Worm (Caenorhabditis elegans) whole organism, L1 larva: Measurements from ENCODE around the gene str-64.

Source experiments
- C04F5.9 ChIP-seq: sonication (generic microtip); optimal IDR thresholded peaks from 2 replicates; lab custom pipeline; 2016; ENCODE audit warnings: missing genetic modification characterization, missing compliant biosample characterization
- C16A3.4 ChIP-seq: fragments of 150-350 bp; optimal IDR thresholded peaks from 2 replicates; lab custom pipeline; 2014; ENCODE audit warnings: missing biosample characterization, missing genetic modification characterization
- C34B4.2 ChIP-seq: sonication (generic microtip); optimal IDR thresholded peaks from 2 replicates; lab custom pipeline; 2017; ENCODE audit warnings: mild to moderate bottlenecking, missing genetic modification characterization, missing compliant biosample characterization
- F16B12.6 ChIP-seq: fragments of 150-350 bp; optimal IDR thresholded peaks from 2 replicates; lab custom pipeline; 2014; ENCODE audit warnings: missing biosample characterization, missing genetic modification characterization
- Y116A8C.19 ChIP-seq: sonication (generic microtip); optimal IDR thresholded peaks from 2 replicates; lab custom pipeline; 2016; ENCODE audit warnings: missing compliant biosample characterization, missing genetic modification characterization, borderline replicate concordance
- alr-1 ChIP-seq: fragments of 200-800 bp; sonication (Bioruptor generic); optimal IDR thresholded peaks from 2 replicates; lab custom pipeline; 2018; ENCODE audit warnings: borderline replicate concordance, mild to moderate bottlenecking, missing genetic modification characterization, missing compliant biosample characterization
- aly-2 ChIP-seq: fragments of 150-350 bp; optimal IDR thresholded peaks from 2 replicates; lab custom pipeline; 2014; ENCODE audit warnings: missing biosample characterization, missing genetic modification characterization
- ama-1 ChIP-seq: fragments of 150-350 bp; optimal IDR thresholded peaks from 2 replicates; lab custom pipeline; 2014
- ceh-8 ChIP-seq: fragments of 200-800 bp; sonication (Bioruptor generic); optimal IDR thresholded peaks from 2 replicates; lab custom pipeline; 2018; ENCODE audit warnings: mild to moderate bottlenecking, missing genetic modification characterization, moderate library complexity, missing compliant biosample characterization
- ceh-82 ChIP-seq, 3 experiments: fragments of 150-350 bp in 1 of 3; sonication (generic microtip) in 2 of 3; optimal IDR thresholded peaks; 2 replicates each; lab custom pipeline; 2014 to 2017; ENCODE audit warnings: missing biosample characterization in 3 of 3, missing genetic modification characterization in 3 of 3
- ceh-88 ChIP-seq: fragments of 200-800 bp; sonication (Bioruptor generic); IDR thresholded peaks from 2 replicates; pipeline ENCODE4 v1.3.6; 2022; ENCODE audit warnings: missing genetic modification characterization, missing compliant biosample characterization
- ceh-90 ChIP-seq: sonication (generic microtip); optimal IDR thresholded peaks from 2 replicates; lab custom pipeline; 2016; ENCODE audit warnings: missing genetic modification characterization, missing compliant biosample characterization
- ces-1 ChIP-seq: fragments of 150-350 bp; optimal IDR thresholded peaks from 2 replicates; lab custom pipeline; 2014; ENCODE audit warnings: missing biosample characterization, missing genetic modification reagents, missing genetic modification characterization
- efl-1 ChIP-seq, 4 experiments: fragments of 150-350 bp; optimal IDR thresholded peaks in 3 of 4; peaks in 1 of 4; 1 replicate in 1 of 4; 2 replicates in 3 of 4; lab custom pipeline; 2014; ENCODE audit warnings: missing biosample characterization in 2 of 4, missing genetic modification characterization in 2 of 4, missing genetic modification reagents in 2 of 4
- efl-3 ChIP-seq: fragments of 200-800 bp; sonication (Bioruptor generic); optimal IDR thresholded peaks from 2 replicates; lab custom pipeline; 2018; ENCODE audit warnings: mild to moderate bottlenecking, missing genetic modification characterization, missing compliant biosample characterization
- egl-13 ChIP-seq: sonication (generic microtip); optimal IDR thresholded peaks from 2 replicates; lab custom pipeline; 2016; ENCODE audit warnings: missing genotype, missing genetic modification reagents, missing genetic modification characterization, missing compliant biosample characterization
- egl-27 ChIP-seq, 2 experiments: fragments of 150-350 bp in 1 of 2; sonication (generic microtip); optimal IDR thresholded peaks; 3 replicates each; lab custom pipeline; 2017 to 2018; ENCODE audit warnings: missing biosample characterization in 2 of 2, missing genetic modification characterization in 2 of 2, missing genetic modification reagents in 2 of 2
- ets-5 ChIP-seq: fragments of 200-800 bp; sonication (Bioruptor generic); IDR thresholded peaks from 2 replicates; pipeline ENCODE4 v1.3.6; 2022; ENCODE audit warnings: missing genetic modification characterization, missing compliant biosample characterization
- fkh-10 ChIP-seq: sonication (generic microtip); optimal IDR thresholded peaks from 2 replicates; lab custom pipeline; 2017; ENCODE audit warnings: missing biosample characterization, missing genetic modification reagents, missing genetic modification characterization
- fos-1 ChIP-seq: fragments of 150-350 bp; optimal IDR thresholded peaks from 2 replicates; lab custom pipeline; 2014; ENCODE audit warnings: missing biosample characterization, missing genetic modification characterization
- hlh-17 ChIP-seq: fragments of 200-800 bp; sonication (Bioruptor generic); optimal IDR thresholded peaks from 2 replicates; lab custom pipeline; 2018; ENCODE audit warnings: missing genetic modification characterization, mild to moderate bottlenecking, missing compliant biosample characterization, moderate library complexity, borderline replicate concordance
- irx-1 ChIP-seq: sonication (generic microtip); optimal IDR thresholded peaks from 2 replicates; lab custom pipeline; 2016; ENCODE audit warnings: missing genetic modification characterization, missing compliant biosample characterization
- lin-13 ChIP-seq: fragments of 150-350 bp; optimal IDR thresholded peaks from 2 replicates; lab custom pipeline; 2014; ENCODE audit warnings: missing biosample characterization, missing genetic modification reagents, missing genetic modification characterization
- lin-14 ChIP-seq: fragments of 200-800 bp; sonication (Bioruptor generic); optimal IDR thresholded peaks from 2 replicates; lab custom pipeline; 2018; ENCODE audit warnings: mild to moderate bottlenecking, missing genetic modification characterization, moderate library complexity, missing compliant biosample characterization
- lin-35 ChIP-seq, 2 experiments: fragments of 150-350 bp; optimal IDR thresholded peaks; 2 replicates each; lab custom pipeline; 2014; ENCODE audit warnings: missing biosample characterization in 2 of 2, missing genetic modification characterization in 2 of 2, missing genetic modification reagents in 2 of 2
- lin-39 ChIP-seq: fragments of 150-350 bp; optimal IDR thresholded peaks from 2 replicates; lab custom pipeline; 2014; ENCODE audit warnings: missing biosample characterization, missing genetic modification reagents, missing genetic modification characterization
- mab-9 ChIP-seq: fragments of 200-800 bp; sonication (Bioruptor generic); IDR thresholded peaks from 2 replicates; pipeline ENCODE4 v1.3.6; 2022; ENCODE audit warnings: missing genetic modification reagents, missing genetic modification characterization, missing compliant biosample characterization
- mef-2 ChIP-seq: fragments of 150-350 bp; optimal IDR thresholded peaks from 2 replicates; lab custom pipeline; 2014; ENCODE audit warnings: missing biosample characterization, missing genetic modification characterization
- mep-1 ChIP-seq: fragments of 150-350 bp; optimal IDR thresholded peaks from 2 replicates; lab custom pipeline; 2014; ENCODE audit warnings: missing biosample characterization, missing genetic modification characterization
- nhr-12 ChIP-seq: sonication (generic microtip); optimal IDR thresholded peaks from 2 replicates; lab custom pipeline; 2017; ENCODE audit warnings: missing biosample characterization, missing genetic modification characterization
- nhr-20 ChIP-seq: sonication (generic microtip); optimal IDR thresholded peaks from 2 replicates; lab custom pipeline; 2016; ENCODE audit warnings: mild to moderate bottlenecking, missing genetic modification characterization, missing compliant biosample characterization
- nhr-28 ChIP-seq: fragments of 150-350 bp; optimal IDR thresholded peaks from 2 replicates; lab custom pipeline; 2014; ENCODE audit warnings: missing biosample characterization, missing genetic modification characterization
- nhr-71 ChIP-seq: sonication (generic microtip); optimal IDR thresholded peaks from 2 replicates; lab custom pipeline; 2016; ENCODE audit warnings: mild to moderate bottlenecking, missing genetic modification characterization, moderate library complexity, missing compliant biosample characterization
- nhr-76 ChIP-seq: sonication (generic microtip); optimal IDR thresholded peaks from 2 replicates; lab custom pipeline; 2017; ENCODE audit warnings: missing biosample characterization, missing genetic modification characterization
- nhr-77 ChIP-seq: fragments of 150-350 bp; optimal IDR thresholded peaks from 2 replicates; lab custom pipeline; 2014; ENCODE audit warnings: missing biosample characterization, missing genetic modification characterization
- nhr-85 ChIP-seq: sonication (generic microtip); peaks from one replicate; lab custom pipeline; 2016; ENCODE audit warnings: missing genetic modification characterization, inconsistent platforms, missing compliant biosample characterization
- nhr-90 ChIP-seq: sonication (generic microtip); optimal IDR thresholded peaks from 2 replicates; lab custom pipeline; 2016; ENCODE audit warnings: mild to moderate bottlenecking, missing genetic modification characterization, missing compliant biosample characterization; ENCODE audit not compliant: poor library complexity
- rnt-1 ChIP-seq: sonication (generic microtip); optimal IDR thresholded peaks from 2 replicates; lab custom pipeline; 2016; ENCODE audit warnings: mild to moderate bottlenecking, missing genetic modification characterization, moderate library complexity, missing compliant biosample characterization
- skn-1 ChIP-seq: fragments of 150-350 bp; optimal IDR thresholded peaks from 2 replicates; lab custom pipeline; 2014; ENCODE audit warnings: missing biosample characterization, missing genetic modification characterization
- snpc-4 ChIP-seq: fragments of 150-350 bp; optimal IDR thresholded peaks from 2 replicates; lab custom pipeline; 2014; ENCODE audit warnings: missing biosample characterization, missing genetic modification characterization
- sox-4 ChIP-seq: sonication (generic microtip); optimal IDR thresholded peaks from 2 replicates; lab custom pipeline; 2016; ENCODE audit warnings: missing genetic modification characterization, missing compliant biosample characterization
- sup-37 ChIP-seq: fragments of 200-800 bp; sonication (Bioruptor generic); optimal IDR thresholded peaks from 2 replicates; lab custom pipeline; 2018; ENCODE audit warnings: mild to moderate bottlenecking, missing genetic modification characterization, missing compliant biosample characterization
- swsn-7 ChIP-seq: sonication (generic microtip); optimal IDR thresholded peaks from 2 replicates; lab custom pipeline; 2016; ENCODE audit warnings: missing genetic modification characterization, missing compliant biosample characterization
- tbx-2 ChIP-seq: sonication (generic microtip); optimal IDR thresholded peaks from 2 replicates; lab custom pipeline; 2016; ENCODE audit warnings: missing genetic modification characterization, missing compliant biosample characterization
- tlp-1 ChIP-seq: fragments of 150-350 bp; optimal IDR thresholded peaks from 2 replicates; lab custom pipeline; 2014; ENCODE audit warnings: missing biosample characterization, missing genetic modification characterization
- unc-130 ChIP-seq: fragments of 150-350 bp; optimal IDR thresholded peaks from 2 replicates; lab custom pipeline; 2017; ENCODE audit warnings: missing biosample characterization, missing genetic modification characterization, inconsistent platforms
- unc-30 ChIP-seq: sonication (generic microtip); optimal IDR thresholded peaks from 2 replicates; lab custom pipeline; 2017; ENCODE audit warnings: missing biosample characterization, missing genetic modification characterization
- unc-62 ChIP-seq: fragments of 150-350 bp; optimal IDR thresholded peaks from 2 replicates; lab custom pipeline; 2014; ENCODE audit warnings: missing biosample characterization, missing genetic modification reagents, missing genetic modification characterization
- unc-86 ChIP-seq: sonication (generic microtip); optimal IDR thresholded peaks from 2 replicates; lab custom pipeline; 2016; ENCODE audit warnings: missing genetic modification characterization, missing compliant biosample characterization
- unc-98 ChIP-seq: fragments of 200-800 bp; sonication (Bioruptor generic); IDR thresholded peaks from 2 replicates; pipeline ENCODE4 v1.3.6; 2022; ENCODE audit warnings: missing genetic modification characterization, missing compliant biosample characterization
- xbp-1 ChIP-seq: sonication (generic microtip); optimal IDR thresholded peaks from 2 replicates; lab custom pipeline; 2016; ENCODE audit warnings: missing genetic modification characterization, missing compliant biosample characterization
- zag-1 ChIP-seq: fragments of 150-350 bp; optimal IDR thresholded peaks from 2 replicates; lab custom pipeline; 2014; ENCODE audit warnings: missing biosample characterization, missing genetic modification characterization
- ztf-11 ChIP-seq, 2 experiments: sonication (generic microtip); optimal IDR thresholded peaks; 2 replicates each; lab custom pipeline; 2016 to 2017; ENCODE audit warnings: missing genetic modification characterization in 2 of 2, missing biosample characterization in 1 of 2, missing compliant biosample characterization in 1 of 2
- ztf-4 ChIP-seq: fragments of 150-350 bp; optimal IDR thresholded peaks from 2 replicates; lab custom pipeline; 2014; ENCODE audit warnings: missing biosample characterization, missing genetic modification characterization

Gene str-64

DNA sequence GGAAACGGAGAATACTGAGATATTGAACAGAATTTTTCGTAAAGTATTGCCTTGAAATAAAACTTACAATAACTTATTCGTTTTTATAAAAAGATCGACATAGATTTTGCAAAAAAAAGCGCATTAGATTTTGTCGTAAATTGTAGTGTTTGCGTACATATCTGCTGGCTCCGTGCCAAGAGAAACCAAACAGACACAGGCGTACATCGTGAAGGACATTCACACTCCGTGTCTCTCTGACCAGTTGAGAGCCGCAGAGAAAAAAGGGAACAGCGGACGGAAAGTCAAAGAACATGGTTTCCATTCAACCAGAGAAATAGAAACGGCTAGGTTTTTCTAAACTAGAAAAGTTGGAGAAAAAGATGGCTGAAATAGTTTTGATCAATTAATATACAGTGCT lies 32.3 kb downstream of the str-64 start, which contains the start of gene arrd-19 (continued):
- TF ChIP-seq mab-9 (GFP tag; lab: Robert Waterston, UW), result peak; percentile 43; the same call in 1 of the 2 replicates
- TF ChIP-seq swsn-7 (tag; lab: Kevin White, UChicago), result peak; percentile 77
- TF ChIP-seq alr-1 (tag; lab: Kevin White, UChicago), result no peak
- TF ChIP-seq lin-35 (GFP tag; optimal IDR thresholded peaks at IDR 0.05; lab: Kevin White, UChicago), result peak; percentile 49 to 64
- TF ChIP-seq nhr-12 (tag; lab: Kevin White, UChicago), result no peak
- TF ChIP-seq unc-62, result no peak
- TF ChIP-seq nhr-20 (tag; lab: Kevin White, UChicago), result peak; percentile 84
- TF ChIP-seq hlh-17 (GFP tag; lab: Kevin White, UChicago), result no peak
- peak; percentile 58 for TF ChIP-seq irx-1
- no peak for TF ChIP-seq egl-27 (tag; optimal IDR thresholded peaks at IDR 0.05; lab: Kevin White, UChicago)
- TF ChIP-seq tbx-2 (tag; lab: Kevin White, UChicago), result peak; percentile 73
- no peak for TF ChIP-seq ama-1
- no peak for TF ChIP-seq zag-1 (tag; lab: Kevin White, UChicago)
- peak; percentile 52 for TF ChIP-seq skn-1 (tag; lab: Kevin White, UChicago)
- no peak for TF ChIP-seq C04F5.9 (tag; lab: Kevin White, UChicago)
- no peak for TF ChIP-seq nhr-76 (tag; lab: Kevin White, UChicago)
- TF ChIP-seq Y116A8C.19, result no peak
- TF ChIP-seq sox-4 (tag; lab: Kevin White, UChicago), result no peak
- TF ChIP-seq unc-30, result no peak
- peak; percentile 53 for TF ChIP-seq fos-1 (tag; lab: Kevin White, UChicago)
- peak; percentile 78 for TF ChIP-seq rnt-1 (tag; lab: Kevin White, UChicago)
- peak; percentile 74 to 75 for TF ChIP-seq efl-1 (optimal IDR thresholded peaks at IDR 0.05; lab: Kevin White, UChicago)
- TF ChIP-seq efl-1 (GFP tag; optimal IDR thresholded peaks at IDR 0.05 in 1 of 2; lab: Kevin White, UChicago), result peak; percentile 51 to 95
- peak; percentile 38 for TF ChIP-seq lin-13 (GFP tag; lab: Kevin White, UChicago)
- peak; percentile 72 for TF ChIP-seq nhr-77 (tag; lab: Kevin White, UChicago)
- TF ChIP-seq xbp-1, result peak; percentile 56
- no peak for TF ChIP-seq mef-2
- no peak for TF ChIP-seq tlp-1 (tag; lab: Kevin White, UChicago)
- no peak for TF ChIP-seq lin-39 (tag; lab: Kevin White, UChicago)
- TF ChIP-seq ceh-90 (tag; lab: Kevin White, UChicago), result no peak
- no peak for TF ChIP-seq ceh-8
- no peak for TF ChIP-seq nhr-28 (tag; lab: Kevin White, UChicago)
- peak; percentile 49 for TF ChIP-seq C16A3.4 (tag; lab: Kevin White, UChicago)
- no peak for TF ChIP-seq ztf-11 (tag; optimal IDR thresholded peaks at IDR 0.05; lab: Kevin White, UChicago)
- peak; percentile 34 for TF ChIP-seq nhr-90 (tag; lab: Kevin White, UChicago)
- no peak for TF ChIP-seq ets-5 (GFP tag; lab: Robert Waterston, UW)
- TF ChIP-seq lin-14 (GFP tag; lab: Kevin White, UChicago), result peak; percentile 98
- no peak for TF ChIP-seq efl-3 (GFP tag; lab: Kevin White, UChicago)
- TF ChIP-seq unc-130 (tag; lab: Kevin White, UChicago), result peak; percentile 63
- no peak for TF ChIP-seq sup-37 (GFP tag; lab: Kevin White, UChicago)
- peak; percentile 86 for TF ChIP-seq F16B12.6 (tag; lab: Kevin White, UChicago)
- TF ChIP-seq nhr-85 (tag; lab: Kevin White, UChicago), result peak; percentile 97
- TF ChIP-seq unc-98 (GFP tag; lab: Robert Waterston, UW), result no peak
- TF ChIP-seq ces-1, result no peak
- TF ChIP-seq nhr-71, result peak; percentile 88
- peak; percentile 54 for TF ChIP-seq snpc-4 (tag; lab: Kevin White, UChicago)
- peak; percentile 88 for TF ChIP-seq mep-1 (tag; lab: Kevin White, UChicago)
- TF ChIP-seq egl-13, result peak; percentile 19
- no peak for TF ChIP-seq C34B4.2 (tag; lab: Kevin White, UChicago)
- TF ChIP-seq fkh-10 (GFP tag; lab: Kevin White, UChicago), result no peak
- no peak for TF ChIP-seq ceh-88 (GFP tag; lab: Robert Waterston, UW)
- TF ChIP-seq ceh-82 (tag; optimal IDR thresholded peaks at IDR 0.05; lab: Kevin White, UChicago), result peak in 2 of 3 experiments; percentile 36 to 76
- TF ChIP-seq unc-86 (tag; lab: Kevin White, UChicago), result peak; percentile 39
- TF ChIP-seq aly-2 (tag; lab: Kevin White, UChicago), result no peak
- no peak for TF ChIP-seq ztf-4 (tag; lab: Kevin White, UChicago)
